Worm (Caenorhabditis elegans) whole organism, L2 larva: ENCODE data around the gene mam-5.

Experiments used
- ZK546.5 ChIP-seq: sonication (generic microtip); optimal IDR thresholded peaks from 2 replicates; lab custom pipeline; 2017; ENCODE audit warnings: missing biosample characterization, missing genetic modification characterization
- blmp-1 ChIP-seq: sonication (generic microtip); optimal IDR thresholded peaks from 2 replicates; lab custom pipeline; 2017; ENCODE audit warnings: missing genetic modification characterization, mild to moderate bottlenecking, missing compliant biosample characterization, antibody characterized with exemption, moderate library complexity; ENCODE audit not compliant: insufficient read depth
- lsy-2 ChIP-seq, 2 experiments: fragments of 150-350 bp in 1 of 2; sonication (generic microtip) in 1 of 2; optimal IDR thresholded peaks; 2 replicates each; lab custom pipeline; 2014 to 2017; ENCODE audit warnings: missing biosample characterization in 2 of 2, missing genetic modification characterization in 2 of 2
- unc-39 ChIP-seq: fragments of 150-350 bp; optimal IDR thresholded peaks from 2 replicates; lab custom pipeline; 2014; ENCODE audit warnings: missing biosample characterization, missing genetic modification characterization

- TF ChIP-seq ZK546.5 (tag; lab: Kevin White, UChicago) (no peak), unc-39 (tag; lab: Kevin White, UChicago) (no peak), lsy-2 (tag; optimal IDR thresholded peaks at IDR 0.05; lab: Kevin White, UChicago) (no peak), blmp-1 (tag; lab: Kevin White, UChicago) (no peak)
Measured at ce11 chrV:9982568-9982967, 30.1 kb downstream of the mam-5 start, which contains the start of gene C27H6.9.
